Fruit fly (Drosophila melanogaster): Measurements from ENCODE around the gene CG5151.

- no peak for TF ChIP-seq usp (GFP tag; optimal IDR thresholded peaks at IDR 0.05)
- TF ChIP-seq EcR (GFP tag; optimal IDR thresholded peaks at IDR 0.05): no peak
- TF ChIP-seq Dll (optimal IDR thresholded peaks at IDR 0.05): no peak
- TF ChIP-seq pan (optimal IDR thresholded peaks at IDR 0.05): no peak
- TF ChIP-seq psq (optimal IDR thresholded peaks at IDR 0.05): no peak
Measured at dm6 chr3L:16145931-16146538, 18.5 kb downstream of the CG5151 start.
